Fruit fly (Drosophila melanogaster): ENCODE results near the gene mab-21.

mab-21 gene

dm6 chrX:6024638-6025037 lies 11.7 kb upstream of the mab-21 start (continued):
- TF ChIP-seq NC2β (GFP tag; optimal IDR thresholded peaks at IDR 0.05) (peak; percentile 54), jing (GFP tag; optimal IDR thresholded peaks at IDR 0.05) (peak; percentile 44), CG8478 (optimal IDR thresholded peaks at IDR 0.05) (no peak), Atf-2 (GFP tag; optimal IDR thresholded peaks at IDR 0.05) (peak; percentile 46), CG1024 (GFP tag; IDR thresholded peaks at IDR 0.05) (0 out of 2 replicates have a peak, but pooled peaks have one; percentile 45), YL-1 (GFP tag; optimal IDR thresholded peaks at IDR 0.05) (no peak), CG3847 (GFP tag; IDR thresholded peaks at IDR 0.05) (no peak), CG15514 (GFP tag; optimal IDR thresholded peaks at IDR 0.05) (no peak), mld (GFP tag; IDR thresholded peaks at IDR 0.05; ENCODE audit: partially characterized antibody) (no peak), gcm (GFP tag; optimal IDR thresholded peaks at IDR 0.05) (peak; percentile 43), hkb (optimal IDR thresholded peaks at IDR 0.05) (no peak), hkb (GFP tag; IDR thresholded peaks at IDR 0.05) (no peak), vfl (GFP tag; optimal IDR thresholded peaks at IDR 0.05) (peak; percentile 4), CG1529 (GFP tag; optimal IDR thresholded peaks at IDR 0.05) (peak; percentile 30), vnd (GFP tag; IDR thresholded peaks at IDR 0.05; ENCODE audit: partially characterized antibody) (no peak), trh (GFP tag; optimal IDR thresholded peaks at IDR 0.05) (no peak), Kr (GFP tag; optimal IDR thresholded peaks at IDR 0.05) (peak; percentile 66), inv (GFP tag; IDR thresholded peaks at IDR 0.05; ENCODE audit: partially characterized antibody) (no peak), CG34224 (GFP tag; IDR thresholded peaks at IDR 0.05; ENCODE audit: partially characterized antibody) (no peak), lab (GFP tag; optimal IDR thresholded peaks at IDR 0.05) (no peak), CG2129 (GFP tag; IDR thresholded peaks at IDR 0.05; ENCODE audit: partially characterized antibody) (no peak), CG2202 (tag; optimal IDR thresholded peaks at IDR 0.05) (peak; percentile 50), CG17361 (GFP tag; IDR thresholded peaks at IDR 0.05) (peak; percentile 53; the same call in 1 of the 3 replicates), grn (GFP tag; optimal IDR thresholded peaks at IDR 0.05) (peak; percentile 1), fd102C (GFP tag; optimal IDR thresholded peaks at IDR 0.05) (peak; percentile 50), CG14441 (GFP tag; IDR thresholded peaks at IDR 0.05) (0 out of 2 replicates have a peak, but pooled peaks have one; percentile 26), sens (GFP tag) (peak; percentile 93), ind (GFP tag; optimal IDR thresholded peaks at IDR 0.05) (peak; percentile 31), CG14050 (GFP tag; IDR thresholded peaks at IDR 0.05) (no peak), pho (GFP tag; optimal IDR thresholded peaks at IDR 0.05) (no peak), gce (GFP tag; IDR thresholded peaks at IDR 0.05) (no peak)

- TF ChIP-seq grau (tag; optimal IDR thresholded peaks at IDR 0.05) (peak; percentile 25), CG10979 (tag; optimal IDR thresholded peaks at IDR 0.05) (peak; percentile 23), prd (optimal IDR thresholded peaks at IDR 0.05) (no peak), prd (GFP tag; IDR thresholded peaks at IDR 0.05) (peak; percentile 54; the same call in 2 of the 3 replicates), CG42726 (GFP tag; IDR thresholded peaks at IDR 0.05; ENCODE audit: partially characterized antibody) (no peak), gem (tag; optimal IDR thresholded peaks at IDR 0.05) (peak; percentile 28), CG6689 (GFP tag; IDR thresholded peaks at IDR 0.05) (peak; percentile 22; the same call in 1 of the 2 replicates), ssp (GFP tag; IDR thresholded peaks at IDR 0.05) (0 out of 2 replicates have a peak, but pooled peaks have one; percentile 5), CG4707 (GFP tag; optimal IDR thresholded peaks at IDR 0.05) (no peak), mirr (GFP tag; optimal IDR thresholded peaks at IDR 0.05) (no peak), Xbp1 (GFP tag; optimal IDR thresholded peaks at IDR 0.05) (no peak), phol (tag; optimal IDR thresholded peaks at IDR 0.05) (peak; percentile 15), CG14667 (GFP tag; IDR thresholded peaks at IDR 0.05) (no peak), zfh2 (GFP tag; optimal IDR thresholded peaks at IDR 0.05) (no peak), row (GFP tag; IDR thresholded peaks at IDR 0.05) (0 out of 3 replicates have a peak, but pooled peaks have one; percentile 7), Atf-2 (GFP tag; optimal IDR thresholded peaks at IDR 0.05) (no peak), Drgx (GFP tag; IDR thresholded peaks at IDR 0.05) (0 out of 2 replicates have a peak, but pooled peaks have one; percentile 12), zfh1 (GFP tag; IDR thresholded peaks at IDR 0.05) (0 out of 3 replicates have a peak, but pooled peaks have one; percentile 26), lola (GFP tag; optimal IDR thresholded peaks at IDR 0.05) (peak in 1 of 3 experiments; percentile 25), CG17361 (GFP tag; IDR thresholded peaks at IDR 0.05) (0 out of 3 replicates have a peak, but pooled peaks have one; percentile 17), Xrp1 (GFP tag; IDR thresholded peaks at IDR 0.05) (peak; percentile 41; the same call in 1 of the 2 replicates), nom (GFP tag; optimal IDR thresholded peaks at IDR 0.05) (peak; percentile 24), CG2712 (tag; optimal IDR thresholded peaks at IDR 0.05) (peak; percentile 11)
These were observed 9.1 kb upstream of the mab-21 start for dm6 chrX:6022090-6022489.
